Worm (Caenorhabditis elegans) whole organism, L2 larva: ENCODE results near the gene cutl-22.

Source experiments
- C34F6.9 ChIP-seq: fragments of 150-350 bp; optimal IDR thresholded peaks from 2 replicates; lab custom pipeline; 2014; ENCODE audit warnings: missing biosample characterization, missing genetic modification characterization
- F13H6.1 ChIP-seq: sonication (generic microtip); optimal IDR thresholded peaks from 2 replicates; lab custom pipeline; 2016; ENCODE audit warnings: missing genetic modification characterization, missing compliant biosample characterization
- R02D3.7 ChIP-seq: fragments of 150-350 bp; optimal IDR thresholded peaks from 2 replicates; lab custom pipeline; 2014; ENCODE audit warnings: missing biosample characterization, missing genetic modification characterization
- Y55F3AM.14 ChIP-seq: fragments of 200-800 bp; sonication (Bioruptor generic); optimal IDR thresholded peaks from 2 replicates; lab custom pipeline; 2018; ENCODE audit warnings: mild to moderate bottlenecking, missing genetic modification characterization, missing compliant biosample characterization
- ZK546.5 ChIP-seq: sonication (generic microtip); optimal IDR thresholded peaks from 2 replicates; lab custom pipeline; 2017; ENCODE audit warnings: missing biosample characterization, missing genetic modification characterization
- aly-2 ChIP-seq: fragments of 150-350 bp; optimal IDR thresholded peaks from 2 replicates; lab custom pipeline; 2014; ENCODE audit warnings: missing biosample characterization, missing genetic modification characterization
- ama-1 ChIP-seq: fragments of 150-350 bp; optimal IDR thresholded peaks from 2 replicates; lab custom pipeline; 2018; ENCODE audit warnings: inconsistent platforms
- blmp-1 ChIP-seq: sonication (generic microtip); optimal IDR thresholded peaks from 2 replicates; lab custom pipeline; 2017; ENCODE audit warnings: missing genetic modification characterization, mild to moderate bottlenecking, missing compliant biosample characterization, antibody characterized with exemption, moderate library complexity; ENCODE audit not compliant: insufficient read depth
- ceh-16 ChIP-seq: fragments of 150-350 bp; optimal IDR thresholded peaks from 2 replicates; lab custom pipeline; 2014; ENCODE audit warnings: missing biosample characterization, missing genetic modification characterization
- ceh-82 ChIP-seq: fragments of 150-350 bp; optimal IDR thresholded peaks from 2 replicates; lab custom pipeline; 2014; ENCODE audit warnings: missing biosample characterization, missing genetic modification characterization
- crh-2 ChIP-seq: sonication (generic microtip); optimal IDR thresholded peaks from 2 replicates; lab custom pipeline; 2017; ENCODE audit warnings: missing biosample characterization, missing genetic modification characterization
- egl-27 ChIP-seq: sonication (generic microtip); optimal IDR thresholded peaks from 3 replicates; lab custom pipeline; 2017; ENCODE audit warnings: missing biosample characterization, missing genetic modification reagents, missing genetic modification characterization
- elt-3 ChIP-seq: sonication (generic microtip); optimal IDR thresholded peaks from 2 replicates; lab custom pipeline; 2017; ENCODE audit warnings: missing biosample characterization, missing genetic modification characterization
- fos-1 ChIP-seq: fragments of 150-350 bp; optimal IDR thresholded peaks from 2 replicates; lab custom pipeline; 2014; ENCODE audit warnings: missing biosample characterization, missing genetic modification characterization
- gmeb-1 ChIP-seq: fragments of 150-350 bp; optimal IDR thresholded peaks from 2 replicates; lab custom pipeline; 2014; ENCODE audit warnings: missing biosample characterization, missing genetic modification characterization
- lin-11 ChIP-seq: fragments of 150-350 bp; sonication (generic microtip); optimal IDR thresholded peaks from 2 replicates; lab custom pipeline; 2014; ENCODE audit warnings: missing biosample characterization, missing genetic modification characterization, inconsistent platforms, mixed read lengths
- lin-13 ChIP-seq: fragments of 150-350 bp; optimal IDR thresholded peaks from 2 replicates; lab custom pipeline; 2014; ENCODE audit warnings: missing biosample characterization, missing genetic modification reagents, missing genetic modification characterization
- lin-39 ChIP-seq: fragments of 150-350 bp; optimal IDR thresholded peaks from 2 replicates; lab custom pipeline; 2014; ENCODE audit warnings: missing biosample characterization, missing genetic modification reagents, missing genetic modification characterization
- lsy-2 ChIP-seq, 2 experiments: fragments of 150-350 bp in 1 of 2; sonication (generic microtip) in 1 of 2; optimal IDR thresholded peaks; 2 replicates each; lab custom pipeline; 2014 to 2017; ENCODE audit warnings: missing biosample characterization in 2 of 2, missing genetic modification characterization in 2 of 2
- mab-5 ChIP-seq: fragments of 150-350 bp; optimal IDR thresholded peaks from 2 replicates; lab custom pipeline; 2014; ENCODE audit warnings: missing biosample characterization, missing genetic modification characterization
- mbf-1 ChIP-seq: sonication (generic microtip); optimal IDR thresholded peaks from 2 replicates; lab custom pipeline; 2017; ENCODE audit warnings: missing biosample characterization, missing genetic modification characterization
- mdl-1 ChIP-seq, 2 experiments: fragments of 150-350 bp in 1 of 2; sonication (generic microtip) in 1 of 2; optimal IDR thresholded peaks; 2 replicates each; lab custom pipeline; 2017; ENCODE audit warnings: missing biosample characterization in 2 of 2, missing genetic modification characterization in 2 of 2
- nhr-12 ChIP-seq: fragments of 150-350 bp; optimal IDR thresholded peaks from 2 replicates; lab custom pipeline; 2014; ENCODE audit warnings: missing biosample characterization, missing genetic modification characterization
- nhr-129 ChIP-seq: fragments of 150-350 bp; optimal IDR thresholded peaks from 2 replicates; lab custom pipeline; 2014; ENCODE audit warnings: missing biosample characterization, missing genetic modification characterization
- nhr-21 ChIP-seq: fragments of 150-350 bp; optimal IDR thresholded peaks from 2 replicates; lab custom pipeline; 2014; ENCODE audit warnings: missing biosample characterization, missing genetic modification characterization
- nhr-23 ChIP-seq: fragments of 150-350 bp; optimal IDR thresholded peaks from 2 replicates; lab custom pipeline; 2014; ENCODE audit warnings: missing biosample characterization, missing genetic modification reagents, missing genetic modification characterization
- nhr-6 ChIP-seq: fragments of 150-350 bp; optimal IDR thresholded peaks from 2 replicates; lab custom pipeline; 2014; ENCODE audit warnings: missing biosample characterization, missing genetic modification characterization
- nhr-77 ChIP-seq: fragments of 150-350 bp; optimal IDR thresholded peaks from 2 replicates; lab custom pipeline; 2014; ENCODE audit warnings: missing biosample characterization, missing genetic modification characterization
- sem-4 ChIP-seq: fragments of 150-350 bp; optimal IDR thresholded peaks from 2 replicates; lab custom pipeline; 2014; ENCODE audit warnings: missing biosample characterization, missing genetic modification reagents, missing genetic modification characterization
- skn-1 ChIP-seq: sonication (generic microtip); optimal IDR thresholded peaks from 2 replicates; lab custom pipeline; 2017; ENCODE audit warnings: missing biosample characterization, missing genetic modification characterization
- sma-3 ChIP-seq: sonication (generic microtip); optimal IDR thresholded peaks from 2 replicates; lab custom pipeline; 2016; ENCODE audit warnings: missing genetic modification reagents, missing genetic modification characterization, missing compliant biosample characterization
- sma-9 ChIP-seq, 2 experiments: fragments of 150-350 bp in 1 of 2; sonication (generic microtip) in 1 of 2; optimal IDR thresholded peaks; 2 replicates each; lab custom pipeline; 2014 to 2016; ENCODE audit warnings: missing genetic modification characterization in 2 of 2, mild to moderate bottlenecking in 1 of 2, missing biosample characterization in 1 of 2, missing compliant biosample characterization in 1 of 2, missing genetic modification reagents in 1 of 2, moderate library complexity in 1 of 2
- snpc-4 ChIP-seq: fragments of 150-350 bp; optimal IDR thresholded peaks from 2 replicates; lab custom pipeline; 2014; ENCODE audit warnings: missing biosample characterization, missing genetic modification characterization
- unc-39 ChIP-seq: fragments of 150-350 bp; optimal IDR thresholded peaks from 2 replicates; lab custom pipeline; 2014; ENCODE audit warnings: missing biosample characterization, missing genetic modification characterization
- unc-55 ChIP-seq: fragments of 150-350 bp; sonication (generic microtip); optimal IDR thresholded peaks from 3 replicates; lab custom pipeline; 2014; ENCODE audit warnings: missing biosample characterization, missing genetic modification reagents, missing genetic modification characterization
- unc-62 ChIP-seq: fragments of 150-350 bp; optimal IDR thresholded peaks from 2 replicates; lab custom pipeline; 2014; ENCODE audit warnings: missing biosample characterization, missing genetic modification reagents, missing genetic modification characterization
- ztf-1 ChIP-seq: fragments of 200-800 bp; sonication (Bioruptor generic); conservative IDR thresholded peaks from 2 replicates; pipeline ENCODE4 v1.3.6; 2022; ENCODE audit warnings: missing genetic modification characterization, missing compliant biosample characterization
- ztf-11 ChIP-seq: sonication (generic microtip); optimal IDR thresholded peaks from 2 replicates; lab custom pipeline; 2017; ENCODE audit warnings: missing biosample characterization, missing genetic modification characterization

The cutl-22 gene

ce11 chrV:1155914-1156313, 14.4 kb downstream of the cutl-22 start, which contains the start of gene cmd-1:
Gene cmd-1 (plus strand): TSS chrV:1156271.
- TF ChIP-seq crh-2 (tag; lab: Kevin White, UChicago): peak; percentile 15
- peak; percentile 81 for TF ChIP-seq fos-1 (tag; lab: Kevin White, UChicago)
- TF ChIP-seq ceh-16: no peak
- TF ChIP-seq nhr-21 (tag; lab: Kevin White, UChicago): peak; percentile 42
- TF ChIP-seq sma-3 (GFP tag; lab: Kevin White, UChicago): peak; percentile 56
- peak; percentile 30 for TF ChIP-seq gmeb-1 (tag; lab: Kevin White, UChicago)
- no peak for TF ChIP-seq elt-3 (tag; lab: Kevin White, UChicago)
- TF ChIP-seq sem-4: no peak
- no peak for TF ChIP-seq mab-5 (tag; lab: Kevin White, UChicago)
- TF ChIP-seq lin-13 (GFP tag; lab: Kevin White, UChicago): peak; percentile 45
- no peak for TF ChIP-seq nhr-23

- no peak for TF ChIP-seq gmeb-1 (tag; lab: Kevin White, UChicago)
- TF ChIP-seq unc-39 (tag; lab: Kevin White, UChicago): no peak
- no peak for TF ChIP-seq ztf-1
- no peak for TF ChIP-seq skn-1 (tag; lab: Kevin White, UChicago)
- TF ChIP-seq aly-2 (tag; lab: Kevin White, UChicago): no peak
Observed at ce11 chrV:1156431-1156830, 14.9 kb downstream of the cutl-22 start.

- no peak for TF ChIP-seq unc-55 (GFP tag; lab: Kevin White, UChicago)
- TF ChIP-seq nhr-77 (tag; lab: Kevin White, UChicago): peak; percentile 0
- peak; percentile 62 for TF ChIP-seq Y55F3AM.14 (GFP tag; lab: Kevin White, UChicago)
Observed at ce11 chrV:1157443-1157842, 15.9 kb downstream of the cutl-22 start.

ce11 chrV:1158247-1158646, 16.7 kb downstream of the cutl-22 start:
- TF ChIP-seq nhr-129: peak; percentile 3
- no peak for TF ChIP-seq lin-39 (tag; lab: Kevin White, UChicago)
- no peak for TF ChIP-seq unc-55 (GFP tag; lab: Kevin White, UChicago)
- no peak for TF ChIP-seq unc-39 (tag; lab: Kevin White, UChicago)
- TF ChIP-seq lin-11: no peak
- no peak for TF ChIP-seq C34F6.9 (tag; lab: Kevin White, UChicago)
- TF ChIP-seq mbf-1 (tag; lab: Kevin White, UChicago): no peak
- no peak for TF ChIP-seq sma-9 (GFP tag; optimal IDR thresholded peaks at IDR 0.05; lab: Kevin White, UChicago)
- no peak for TF ChIP-seq sma-9 (tag; optimal IDR thresholded peaks at IDR 0.05; lab: Kevin White, UChicago)
- no peak for TF ChIP-seq ZK546.5 (tag; lab: Kevin White, UChicago)
- peak; percentile 79 for TF ChIP-seq Y55F3AM.14 (GFP tag; lab: Kevin White, UChicago)
- TF ChIP-seq lsy-2 (tag; optimal IDR thresholded peaks at IDR 0.05; lab: Kevin White, UChicago): peak; percentile 14 to 27

ce11 chrV:1160716-1161115, 19.2 kb downstream of the cutl-22 start:
- no peak for TF ChIP-seq ZK546.5 (tag; lab: Kevin White, UChicago)
- no peak for TF ChIP-seq C34F6.9 (tag; lab: Kevin White, UChicago)
- no peak for TF ChIP-seq ama-1 (lab: Kevin White, UChicago)
- no peak for TF ChIP-seq ztf-11 (tag; lab: Kevin White, UChicago)
- TF ChIP-seq lin-13 (GFP tag; lab: Kevin White, UChicago): no peak
- no peak for TF ChIP-seq mdl-1 (tag; optimal IDR thresholded peaks at IDR 0.05; lab: Kevin White, UChicago)
- no peak for TF ChIP-seq F13H6.1 (tag; lab: Kevin White, UChicago)

ce11 chrV:1164196-1164691, 22.7 kb downstream of the cutl-22 start, which contains the start of gene T21H3.5:
Gene T21H3.5 (minus strand): TSS chrV:1164293.
- TF ChIP-seq unc-39 (tag; lab: Kevin White, UChicago) (no peak), unc-62 (GFP tag; lab: Kevin White, UChicago) (no peak), blmp-1 (no peak), nhr-6 (tag; lab: Kevin White, UChicago) (no peak), ama-1 (lab: Kevin White, UChicago) (no peak), Y55F3AM.14 (GFP tag; lab: Kevin White, UChicago) (no peak), nhr-12 (tag; lab: Kevin White, UChicago) (no peak), sma-3 (GFP tag; lab: Kevin White, UChicago) (no peak), snpc-4 (no peak), nhr-77 (tag; lab: Kevin White, UChicago) (no peak), egl-27 (tag; lab: Kevin White, UChicago) (no peak), mdl-1 (tag; optimal IDR thresholded peaks at IDR 0.05; lab: Kevin White, UChicago) (no peak), ceh-82 (tag; lab: Kevin White, UChicago) (no peak), aly-2 (tag; lab: Kevin White, UChicago) (no peak), lsy-2 (tag; optimal IDR thresholded peaks at IDR 0.05; lab: Kevin White, UChicago) (no peak), R02D3.7 (no peak), mab-5 (tag; lab: Kevin White, UChicago) (no peak)
- TF ChIP-seq, all 48 proteins: peak for 0
